Worm (Caenorhabditis elegans): ENCODE measurements around the gene pgl-2.

pgl-2 gene

ce11 chrIII:8674980-8675485, at the start of gene pgl-2:
Gene pgl-2, minus strand, starts transcription at chrIII:8675435.
- no peak for TF ChIP-seq unc-62 (GFP tag; optimal IDR thresholded peaks at IDR 0.05)

DNA sequence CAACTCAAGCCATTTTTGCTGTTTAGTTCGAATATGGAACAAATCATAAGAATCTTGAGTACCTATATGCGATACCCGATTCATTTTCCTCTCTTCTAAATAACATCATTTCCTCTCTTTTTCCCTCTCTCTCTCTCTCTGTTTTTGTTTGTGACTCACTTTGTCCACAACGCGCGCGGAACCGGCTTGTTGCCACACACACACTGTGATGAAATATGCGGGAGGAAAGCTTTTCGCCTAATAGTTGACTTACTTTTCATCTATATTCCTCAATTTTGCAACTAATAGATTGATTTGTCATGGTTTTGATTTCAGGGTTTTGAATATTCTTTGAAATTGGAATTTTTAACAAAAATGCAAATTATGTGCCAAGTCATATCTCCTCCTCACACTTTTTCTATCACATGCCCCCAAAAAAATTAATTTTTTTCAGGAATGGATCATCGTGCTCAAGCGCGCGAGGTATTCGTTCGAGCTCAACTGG, 44.6 kb upstream of the pgl-2 start, which contains the start of gene hipr-1:
hipr-1 (plus strand) TSS at position 434 of the 484 bp plus-strand sequence.
- TF ChIP-seq unc-62 (GFP tag; optimal IDR thresholded peaks at IDR 0.05) = no peak

DNA sequence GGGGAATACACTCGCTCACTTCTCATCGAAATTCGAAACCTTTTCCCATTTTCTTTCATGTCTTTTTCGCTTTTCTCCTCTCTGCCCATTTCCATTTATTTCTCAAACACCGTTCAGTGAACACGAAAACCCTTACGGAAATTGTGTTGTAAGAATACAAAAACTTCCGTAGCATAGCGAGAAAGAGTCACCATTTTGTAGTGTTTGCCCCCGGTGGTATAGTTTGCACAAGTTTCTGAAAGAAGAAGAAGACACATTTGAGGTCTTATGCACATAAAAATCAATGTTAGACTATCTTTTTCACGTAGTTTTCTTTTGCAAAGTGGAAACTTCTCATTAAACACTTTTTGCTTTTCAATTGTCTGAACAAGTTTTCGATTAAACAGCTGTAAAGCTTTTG, 43.9 kb upstream of the pgl-2 start:
- TF ChIP-seq unc-62 (GFP tag; optimal IDR thresholded peaks at IDR 0.05) = no peak

DNA sequence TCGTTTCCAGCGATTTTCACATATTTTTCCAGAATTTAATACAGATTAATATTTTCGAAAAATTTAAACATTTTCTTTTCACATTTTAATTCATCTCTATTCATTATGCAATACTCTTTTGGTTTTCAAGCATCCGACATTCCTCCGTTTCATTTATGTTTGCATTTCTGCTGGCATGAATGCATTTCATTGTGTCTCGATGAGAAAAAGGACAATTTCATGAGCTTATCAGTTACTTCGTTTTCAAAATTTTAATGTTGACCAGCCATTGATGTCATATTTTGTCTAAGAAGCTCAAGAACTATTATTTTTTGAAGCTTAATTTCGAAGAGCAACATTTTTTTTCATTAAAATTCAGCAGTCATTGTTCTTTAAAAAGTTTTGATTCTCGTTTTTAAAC, 43.4 kb upstream of the pgl-2 start:
- no peak for TF ChIP-seq unc-62 (GFP tag; optimal IDR thresholded peaks at IDR 0.05)

DNA sequence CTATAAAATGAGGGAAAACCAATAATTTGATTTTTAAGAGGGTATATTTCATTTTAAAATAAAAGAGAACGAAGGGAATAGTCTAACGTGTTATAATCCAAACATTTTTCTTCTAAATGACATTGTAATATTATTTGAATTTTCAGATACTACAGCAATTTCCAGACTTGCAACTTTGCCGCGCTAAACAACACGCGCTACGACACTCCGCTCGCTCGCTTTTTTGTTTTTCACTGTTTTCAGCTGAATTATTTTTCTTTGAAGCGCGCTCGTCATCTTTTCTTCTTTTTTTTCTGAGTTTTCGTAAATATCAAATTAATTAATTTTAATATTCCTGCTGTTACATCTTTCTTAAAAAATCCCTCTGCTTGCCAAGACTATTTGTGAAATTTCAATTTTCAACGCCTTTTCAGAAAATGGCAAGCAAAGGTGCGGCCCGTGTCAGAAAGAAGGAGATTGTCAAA, 42.0 kb upstream of the pgl-2 start, which contains the start of gene mrpl-11:
mrpl-11 (plus strand) TSS at position 414 of the 464 bp plus-strand sequence.
- TF ChIP-seq unc-62 (GFP tag; optimal IDR thresholded peaks at IDR 0.05) = no peak

- no peak for TF ChIP-seq unc-62 (GFP tag; optimal IDR thresholded peaks at IDR 0.05)
Observed at ce11 chrIII:8716084-8716483, 40.8 kb upstream of the pgl-2 start, which contains the start of gene B0303.14. Gene B0303.14, minus strand, starts transcription at chrIII:8716184.

- no peak for TF ChIP-seq unc-62 (GFP tag; optimal IDR thresholded peaks at IDR 0.05)
Observed at ce11 chrIII:8712968-8713367, 37.7 kb upstream of the pgl-2 start.

- no peak for TF ChIP-seq unc-62 (GFP tag; optimal IDR thresholded peaks at IDR 0.05)
Observed at ce11 chrIII:8710310-8710709, 35.1 kb upstream of the pgl-2 start, which contains the start of gene B0303.11. Gene B0303.11, minus strand, starts transcription at chrIII:8710410.

DNA sequence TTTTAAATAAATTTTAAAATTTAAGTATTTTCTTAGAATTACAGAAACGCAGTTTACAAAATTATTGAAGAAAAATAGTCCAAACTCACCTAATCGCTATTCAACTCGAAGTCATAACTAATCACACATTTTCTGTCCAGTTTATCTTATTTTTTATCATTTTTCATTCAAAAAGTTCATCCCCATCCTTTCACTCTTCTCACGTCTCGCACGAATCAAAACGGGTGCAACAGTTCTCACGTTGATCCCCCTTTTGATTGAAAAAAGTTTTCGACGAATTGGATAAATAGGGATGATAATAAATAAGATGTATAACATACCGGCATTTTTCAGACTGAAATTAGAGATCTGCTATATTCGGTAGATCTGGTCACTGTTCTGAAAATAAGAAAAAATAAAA, 34.5 kb upstream of the pgl-2 start:
- no peak for TF ChIP-seq unc-62 (GFP tag; optimal IDR thresholded peaks at IDR 0.05)

ce11 chrIII:8704765-8705164, 29.5 kb upstream of the pgl-2 start, which contains the start of gene B0303.16:
Gene B0303.16, plus strand, starts transcription at chrIII:8705065.
- TF ChIP-seq unc-62 (GFP tag; optimal IDR thresholded peaks at IDR 0.05) = no peak

DNA sequence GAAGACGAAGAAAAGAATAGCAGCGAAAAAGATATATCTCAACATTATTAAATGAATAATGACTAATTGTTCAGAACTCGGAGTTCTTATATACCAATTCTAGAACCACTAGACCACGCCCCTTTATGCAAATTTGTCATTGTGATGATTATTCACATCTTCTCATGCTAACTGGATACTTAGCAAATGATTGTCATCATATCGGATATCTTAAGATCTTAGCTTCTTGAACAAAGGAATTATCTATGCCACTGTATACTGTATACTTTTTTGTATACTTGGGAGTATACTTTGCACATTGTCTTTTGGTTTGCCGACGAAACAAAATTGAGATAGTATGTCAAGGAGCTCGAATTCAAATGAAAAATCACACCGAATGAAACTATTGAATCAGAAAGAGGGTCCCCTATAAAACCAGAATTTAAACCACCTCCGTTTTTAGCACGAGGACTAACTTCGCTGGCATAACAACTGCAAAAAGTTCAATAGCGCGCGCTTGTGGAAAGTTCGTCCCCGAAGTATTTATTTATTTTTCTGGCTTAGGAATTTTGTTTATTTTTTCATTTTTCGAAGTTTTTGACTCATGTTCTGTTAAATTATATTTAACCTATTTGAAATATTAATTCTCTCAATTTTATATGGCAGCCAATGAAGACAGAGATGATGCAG, 25.2 kb upstream of the pgl-2 start, which contains the start of the genes sdz-1 and vps-33.1:
sdz-1 (minus strand) TSS at position 51 of the 669 bp plus-strand sequence.
vps-33.1 (plus strand) TSS at position 639 of the 669 bp plus-strand sequence.
- TF ChIP-seq unc-62 (GFP tag; optimal IDR thresholded peaks at IDR 0.05) = no peak

- TF ChIP-seq unc-62 (GFP tag; optimal IDR thresholded peaks at IDR 0.05) = no peak
Observed at ce11 chrIII:8697268-8697907, 22.2 kb upstream of the pgl-2 start.

- TF ChIP-seq unc-62 (GFP tag; optimal IDR thresholded peaks at IDR 0.05) = no peak
Observed at ce11 chrIII:8696680-8697079, 21.4 kb upstream of the pgl-2 start.

ce11 chrIII:8693322-8693721, 18.1 kb upstream of the pgl-2 start, which contains the start of gene B0303.7:
Gene B0303.7, plus strand, starts transcription at chrIII:8693622.
- TF ChIP-seq unc-62 (GFP tag; optimal IDR thresholded peaks at IDR 0.05) = no peak

DNA sequence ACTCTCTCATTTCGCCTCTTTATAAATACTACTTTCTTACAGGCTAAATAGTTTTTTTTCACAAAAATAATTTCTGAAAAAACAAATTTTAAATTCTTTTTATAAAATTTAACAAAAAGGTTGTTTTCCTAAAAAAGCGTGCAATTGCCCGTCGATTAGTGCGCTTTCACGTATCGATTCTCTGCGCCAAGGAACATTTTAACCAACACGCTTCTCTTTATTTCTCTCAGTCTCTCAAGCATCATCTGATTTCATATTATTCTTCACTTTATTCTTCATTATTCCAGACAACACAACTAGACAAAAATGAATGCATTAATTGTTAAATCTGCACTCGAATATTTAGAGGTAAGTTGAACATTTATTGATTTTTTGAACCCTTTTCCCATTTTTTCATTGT, 14.4 kb upstream of the pgl-2 start, which contains the start of gene B0303.4:
B0303.4 (plus strand) TSS at position 196 of the 400 bp plus-strand sequence.
- TF ChIP-seq unc-62 (GFP tag; optimal IDR thresholded peaks at IDR 0.05) = no peak

DNA sequence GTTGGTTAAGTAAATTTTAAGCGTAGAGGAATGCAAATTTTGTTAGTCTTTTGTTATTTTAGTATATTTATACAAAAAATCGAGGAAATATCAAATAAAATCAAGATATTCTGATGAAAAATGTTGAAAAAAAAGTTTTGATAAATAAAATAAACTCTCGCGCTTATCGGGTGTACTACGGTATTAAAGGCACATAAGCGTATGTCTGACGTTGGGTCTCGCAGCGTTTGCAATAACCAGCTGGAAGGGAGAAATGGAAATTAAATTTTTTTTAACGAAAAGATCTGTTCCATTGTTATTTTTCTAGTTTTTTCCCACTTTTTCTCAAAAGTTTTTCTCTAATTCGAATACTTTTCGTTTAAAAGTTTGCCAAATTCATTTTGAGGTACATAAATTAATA, 13.9 kb upstream of the pgl-2 start:
- TF ChIP-seq unc-62 (GFP tag; optimal IDR thresholded peaks at IDR 0.05) = no peak
